Fruit fly (Drosophila melanogaster): ENCODE measurements around the gene CG6763.

Gene CG6763

DNA sequence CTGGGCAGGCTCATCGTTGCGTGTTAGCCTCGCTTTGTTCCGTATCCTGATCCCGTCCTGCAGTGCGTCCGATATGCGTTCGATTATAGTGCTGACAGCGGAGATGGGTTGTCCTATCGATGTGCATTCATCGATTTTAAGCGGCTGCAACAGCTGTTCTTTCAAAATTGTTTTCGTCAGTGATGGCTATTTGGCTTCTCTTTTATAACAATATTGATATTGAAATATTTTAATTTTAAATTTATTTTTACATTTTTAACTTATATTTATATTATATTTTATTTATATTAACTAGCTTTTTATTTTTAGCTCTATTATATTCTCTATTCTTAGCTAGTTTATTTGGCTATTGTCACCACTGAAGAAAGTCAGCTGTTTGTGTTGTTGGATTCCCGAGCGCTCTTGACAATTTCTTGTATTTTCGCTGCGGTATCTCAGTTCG lies 25.8 kb upstream of the CG6763 start, which contains the start of the genes wda and Pex11c (continued):
- TF ChIP-seq topi (GFP tag; optimal IDR thresholded peaks at IDR 0.05) (peak; percentile 39), esn (GFP tag; optimal IDR thresholded peaks at IDR 0.05) (peak; percentile 78), Gug (GFP tag; IDR thresholded peaks at IDR 0.05) (no peak; the same call in none of the 2 replicates), CG6808 (GFP tag; optimal IDR thresholded peaks at IDR 0.05) (peak; percentile 26), Hr4 (GFP tag; optimal IDR thresholded peaks at IDR 0.05) (peak; percentile 57), Ets21C (GFP tag; optimal IDR thresholded peaks at IDR 0.05) (no peak), CG4318 (GFP tag; optimal IDR thresholded peaks at IDR 0.05) (peak; percentile 56), CG6276 (GFP tag; optimal IDR thresholded peaks at IDR 0.05) (peak; percentile 55), Sox102F (GFP tag; optimal IDR thresholded peaks at IDR 0.05) (peak; percentile 58), CG10631 (GFP tag; optimal IDR thresholded peaks at IDR 0.05) (peak; percentile 87), Hr38 (GFP tag; optimal IDR thresholded peaks at IDR 0.05) (no peak), fd59A (GFP tag; optimal IDR thresholded peaks at IDR 0.05) (peak; percentile 0), Sox15 (GFP tag; optimal IDR thresholded peaks at IDR 0.05) (peak; percentile 67), CG6854 (GFP tag; optimal IDR thresholded peaks at IDR 0.05) (no peak), CG11902 (GFP tag; optimal IDR thresholded peaks at IDR 0.05) (peak; percentile 16), CG8119 (GFP tag; IDR thresholded peaks at IDR 0.05) (peak; percentile 80; the same call in 2 of the 3 replicates), CG31627 (GFP tag; optimal IDR thresholded peaks at IDR 0.05) (peak; percentile 49), CG8632 (GFP tag; optimal IDR thresholded peaks at IDR 0.05) (peak; percentile 82), vri (GFP tag; optimal IDR thresholded peaks at IDR 0.05) (peak; percentile 67), fd85E (GFP tag; optimal IDR thresholded peaks at IDR 0.05) (no peak), cyc (GFP tag; optimal IDR thresholded peaks at IDR 0.05) (peak; percentile 33), dac (GFP tag; optimal IDR thresholded peaks at IDR 0.05) (peak; percentile 76), CG10669 (GFP tag; optimal IDR thresholded peaks at IDR 0.05) (peak; percentile 54), Eip78C (GFP tag) (peak; percentile 83), lz (GFP tag; optimal IDR thresholded peaks at IDR 0.05) (peak; percentile 74), salr (GFP tag; optimal IDR thresholded peaks at IDR 0.05) (peak; percentile 2 to 68), CG8319 (GFP tag; optimal IDR thresholded peaks at IDR 0.05) (peak; percentile 42), pdm3 (GFP tag; optimal IDR thresholded peaks at IDR 0.05) (peak; percentile 53), spab (GFP tag; optimal IDR thresholded peaks at IDR 0.05) (peak; percentile 30), Eip93F (GFP tag; optimal IDR thresholded peaks at IDR 0.05) (peak; percentile 63)

DNA sequence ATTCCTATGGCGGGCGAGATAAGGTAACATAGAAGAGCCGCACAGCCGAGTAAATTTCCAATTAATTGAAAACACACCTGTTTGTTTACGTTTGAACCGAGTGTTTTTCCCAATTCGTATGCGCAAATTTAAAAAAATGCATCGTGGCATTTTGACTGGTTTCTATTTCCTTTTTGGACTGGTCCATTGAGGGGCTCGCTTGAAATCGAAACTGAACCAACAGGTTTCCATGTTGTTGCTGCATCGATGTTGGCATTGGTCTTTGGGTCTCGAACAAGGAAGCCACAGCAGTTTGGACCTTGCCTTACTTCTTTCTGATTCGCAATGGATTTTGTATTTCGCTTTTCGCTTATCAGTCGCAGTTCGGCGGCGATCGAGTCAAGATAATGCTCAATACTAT lies 25.3 kb upstream of the CG6763 start:
- TF ChIP-seq Blimp-1 (GFP tag; optimal IDR thresholded peaks at IDR 0.05) (peak; percentile 94), CG34406 (GFP tag; optimal IDR thresholded peaks at IDR 0.05) (no peak)

DNA sequence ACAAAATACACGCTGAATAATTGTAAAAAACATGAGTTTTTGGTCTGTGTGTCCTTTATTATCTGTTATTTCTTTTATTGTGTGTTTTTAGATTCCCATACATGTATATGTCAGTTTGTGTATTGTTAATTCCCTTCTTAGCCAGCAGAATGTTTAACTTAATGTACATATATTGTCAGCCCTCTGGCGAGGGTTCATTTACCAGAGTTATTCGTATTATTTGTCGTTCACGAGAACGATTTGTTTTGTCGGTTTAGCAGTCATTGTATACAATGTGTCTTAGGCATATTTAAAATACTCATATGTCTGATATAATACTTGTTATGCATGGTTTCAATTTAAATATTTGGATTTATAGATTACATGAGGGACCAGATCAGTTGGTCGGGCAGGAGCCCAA lies 23.2 kb upstream of the CG6763 start:
- TF ChIP-seq CG6854 (GFP tag; optimal IDR thresholded peaks at IDR 0.05) (no peak), fkh (GFP tag; optimal IDR thresholded peaks at IDR 0.05) (peak; percentile 24), CG1621 (tag; optimal IDR thresholded peaks at IDR 0.05) (no peak)

DNA sequence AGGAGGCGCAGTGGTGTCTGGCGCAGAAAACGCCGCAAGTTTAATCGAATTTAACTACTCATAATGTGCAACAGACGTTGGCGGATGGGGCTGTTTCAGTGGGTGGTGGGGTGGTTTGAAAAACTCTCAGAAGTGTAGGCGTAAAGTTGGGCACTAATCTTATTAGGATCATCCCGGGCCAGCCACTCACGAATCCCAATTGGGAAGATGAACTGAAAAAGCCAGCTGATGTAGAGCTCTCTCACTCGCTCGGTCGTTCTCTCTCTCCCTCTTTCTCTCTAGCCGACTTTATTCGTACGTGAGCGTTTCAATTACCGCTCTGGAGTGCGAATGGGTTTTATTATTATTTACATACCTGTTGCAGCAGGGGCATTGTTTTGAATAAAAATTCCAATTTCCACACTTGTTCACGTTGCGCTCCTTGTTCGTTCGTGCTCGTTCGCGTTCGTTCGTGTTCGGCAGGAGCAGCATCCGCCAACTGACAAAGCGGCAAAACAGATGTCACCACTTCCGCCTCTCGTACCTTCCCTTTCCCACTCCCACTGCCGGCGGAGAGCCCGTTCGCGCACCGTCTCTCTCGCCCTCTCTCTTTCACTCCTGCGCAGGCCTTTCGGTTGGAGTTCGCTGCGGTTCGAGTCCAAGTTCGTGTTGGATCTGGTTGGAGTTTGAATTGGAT lies 5.0 kb upstream of the CG6763 start:
- TF ChIP-seq CG1621 (tag; optimal IDR thresholded peaks at IDR 0.05) (peak; percentile 40), Hr39 (GFP tag; optimal IDR thresholded peaks at IDR 0.05) (no peak), CG6163 (GFP tag; IDR thresholded peaks at IDR 0.05) (no peak), ss (GFP tag; optimal IDR thresholded peaks at IDR 0.05) (peak in 1 of 2 experiments; percentile 9), lz (GFP tag; optimal IDR thresholded peaks at IDR 0.05) (no peak), Met (GFP tag; optimal IDR thresholded peaks at IDR 0.05) (no peak), CG6808 (GFP tag; optimal IDR thresholded peaks at IDR 0.05) (no peak), CG3919 (GFP tag; optimal IDR thresholded peaks at IDR 0.05) (peak; percentile 27), CG6854 (GFP tag; optimal IDR thresholded peaks at IDR 0.05) (peak; percentile 5), CG10631 (GFP tag; optimal IDR thresholded peaks at IDR 0.05) (no peak), dac (GFP tag; optimal IDR thresholded peaks at IDR 0.05) (no peak)

Data from whole organism, prepupa.